Worm (Caenorhabditis elegans): ENCODE data around the gene C17H12.8.

DNA sequence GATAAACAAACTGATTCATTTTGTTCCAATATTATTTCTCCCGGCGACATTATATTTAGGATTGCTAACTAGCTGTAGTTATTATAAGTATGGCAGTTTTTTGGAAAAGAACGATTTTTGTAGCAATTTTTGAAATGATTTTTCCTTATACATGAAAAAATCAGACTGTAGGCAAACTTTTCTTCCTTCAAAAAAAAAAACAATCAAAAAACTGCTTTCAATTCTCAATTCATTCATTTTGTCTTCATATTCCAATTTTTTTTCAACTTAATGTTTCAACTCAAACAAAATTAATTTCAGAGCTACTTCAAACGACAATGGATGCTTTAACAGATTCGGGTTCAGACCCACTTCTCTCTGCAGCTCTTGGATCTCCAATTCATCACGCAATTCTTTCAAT lies 6.7 kb upstream of the C17H12.8 start, which contains the start of gene ceh-48:
- TF ChIP-seq pha-4 (tag; optimal IDR thresholded peaks at IDR 0.05) (no peak), elt-2 (tag; optimal IDR thresholded peaks at IDR 0.05) (no peak), unc-42 (tag; optimal IDR thresholded peaks at IDR 0.05) (no peak), tbx-2 (tag; optimal IDR thresholded peaks at IDR 0.05) (no peak), fax-1 (tag; optimal IDR thresholded peaks at IDR 0.05) (no peak), F13H6.1 (tag; optimal IDR thresholded peaks at IDR 0.05) (no peak), ceh-45 (GFP tag; IDR thresholded peaks at IDR 0.05) (no peak), ceh-19 (GFP tag; optimal IDR thresholded peaks at IDR 0.05) (no peak)

All from whole organism, late embryonic.